Fruit fly (Drosophila melanogaster): Measurements from ENCODE around the gene Vps45.

Gene Vps45

DNA sequence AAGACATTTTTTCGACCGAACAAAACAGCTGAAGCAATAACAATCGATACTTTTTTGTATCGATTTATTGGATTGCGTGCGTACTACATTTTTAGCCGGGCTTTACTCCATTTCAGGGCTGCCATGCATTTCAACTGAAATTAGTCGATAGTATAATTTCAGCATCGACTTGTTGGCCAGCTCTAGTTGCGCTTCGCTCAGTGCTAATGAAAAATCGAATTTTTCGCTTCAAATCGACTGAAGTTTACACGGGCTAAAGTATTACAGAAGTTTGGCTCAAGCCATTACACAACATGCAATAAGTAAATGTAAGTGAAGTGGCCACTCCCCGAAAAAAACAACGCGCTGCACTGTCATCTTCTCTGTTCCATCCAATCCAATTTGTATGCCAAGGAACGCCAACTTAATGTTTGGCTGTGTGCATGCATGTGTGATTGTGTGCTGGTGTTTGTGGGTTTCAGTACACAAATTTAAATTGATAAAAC lies 47.8 kb upstream of the Vps45 start, which contains the start of the genes mRpL47, CG8176 and Kdm3 (continued):
- TF ChIP-seq Optix (GFP tag; IDR thresholded peaks at IDR 0.05) (no peak), emc (GFP tag; optimal IDR thresholded peaks at IDR 0.05) (peak; percentile 43), CG30403 (GFP tag; optimal IDR thresholded peaks at IDR 0.05) (peak; percentile 73), Six4 (GFP tag; optimal IDR thresholded peaks at IDR 0.05) (no peak), oc (tag; optimal IDR thresholded peaks at IDR 0.05) (no peak), CG12219 (GFP tag; optimal IDR thresholded peaks at IDR 0.05) (no peak), CG14710 (tag; optimal IDR thresholded peaks at IDR 0.05) (peak; percentile 86), Med (GFP tag) (peak; percentile 98), CG10654 (GFP tag; optimal IDR thresholded peaks at IDR 0.05) (peak; percentile 52), unpg (GFP tag; optimal IDR thresholded peaks at IDR 0.05) (peak; percentile 25), pros (GFP tag; optimal IDR thresholded peaks at IDR 0.05) (no peak), ato (GFP tag; IDR thresholded peaks at IDR 0.05; ENCODE audit: partially characterized antibody) (no peak), hbn (GFP tag; IDR thresholded peaks at IDR 0.05; ENCODE audit: partially characterized antibody) (no peak), fd96Cb (tag; optimal IDR thresholded peaks at IDR 0.05) (no peak), mirr (GFP tag; optimal IDR thresholded peaks at IDR 0.05) (peak; percentile 55), maf-S (GFP tag; optimal IDR thresholded peaks at IDR 0.05) (peak; percentile 54), CG15514 (GFP tag; optimal IDR thresholded peaks at IDR 0.05) (peak; percentile 89), NfI (GFP tag; optimal IDR thresholded peaks at IDR 0.05) (peak; percentile 61), CG32767 (GFP tag; IDR thresholded peaks at IDR 0.05) (no peak), Atf6 (GFP tag; IDR thresholded peaks at IDR 0.05) (no peak), tx (GFP tag; optimal IDR thresholded peaks at IDR 0.05) (peak; percentile 70), CG18619 (GFP tag; optimal IDR thresholded peaks at IDR 0.05) (peak; percentile 2), CG11456 (GFP tag; IDR thresholded peaks at IDR 0.05) (no peak), hkb (optimal IDR thresholded peaks at IDR 0.05) (no peak), hkb (GFP tag; IDR thresholded peaks at IDR 0.05) (no peak), CHES-1-like (GFP tag; optimal IDR thresholded peaks at IDR 0.05) (peak; percentile 91), Ada2b (GFP tag; IDR thresholded peaks at IDR 0.05) (no peak), CG17359 (tag; optimal IDR thresholded peaks at IDR 0.05) (no peak), Ets97D (GFP tag; optimal IDR thresholded peaks at IDR 0.05) (peak; percentile 94), CG2202 (tag; optimal IDR thresholded peaks at IDR 0.05) (peak; percentile 19), CG4424 (GFP tag; optimal IDR thresholded peaks at IDR 0.05) (no peak), crc (GFP tag; optimal IDR thresholded peaks at IDR 0.05) (no peak), bcd (GFP tag; optimal IDR thresholded peaks at IDR 0.05) (no peak), sens (GFP tag) (peak; percentile 93), Bgb (GFP tag; IDR thresholded peaks at IDR 0.05; ENCODE audit: partially characterized antibody) (no peak), HHEX (GFP tag; optimal IDR thresholded peaks at IDR 0.05) (no peak), CG8089 (GFP tag; optimal IDR thresholded peaks at IDR 0.05) (peak; percentile 37), btn (GFP tag; optimal IDR thresholded peaks at IDR 0.05) (no peak), repo (GFP tag; optimal IDR thresholded peaks at IDR 0.05) (peak; percentile 80), bowl (GFP tag; IDR thresholded peaks at IDR 0.05) (no peak), CG3726 (GFP tag; IDR thresholded peaks at IDR 0.05) (no peak), stwl (tag; optimal IDR thresholded peaks at IDR 0.05) (peak; percentile 70), Hr78 (GFP tag; optimal IDR thresholded peaks at IDR 0.05) (no peak), H15 (GFP tag; IDR thresholded peaks at IDR 0.05) (no peak), az2 (GFP tag; optimal IDR thresholded peaks at IDR 0.05) (peak; percentile 31)

All from whole organism, embryonic.